1 fruit fly cellular context compared by ENCODE assay signal in the genomic region with DNA sequence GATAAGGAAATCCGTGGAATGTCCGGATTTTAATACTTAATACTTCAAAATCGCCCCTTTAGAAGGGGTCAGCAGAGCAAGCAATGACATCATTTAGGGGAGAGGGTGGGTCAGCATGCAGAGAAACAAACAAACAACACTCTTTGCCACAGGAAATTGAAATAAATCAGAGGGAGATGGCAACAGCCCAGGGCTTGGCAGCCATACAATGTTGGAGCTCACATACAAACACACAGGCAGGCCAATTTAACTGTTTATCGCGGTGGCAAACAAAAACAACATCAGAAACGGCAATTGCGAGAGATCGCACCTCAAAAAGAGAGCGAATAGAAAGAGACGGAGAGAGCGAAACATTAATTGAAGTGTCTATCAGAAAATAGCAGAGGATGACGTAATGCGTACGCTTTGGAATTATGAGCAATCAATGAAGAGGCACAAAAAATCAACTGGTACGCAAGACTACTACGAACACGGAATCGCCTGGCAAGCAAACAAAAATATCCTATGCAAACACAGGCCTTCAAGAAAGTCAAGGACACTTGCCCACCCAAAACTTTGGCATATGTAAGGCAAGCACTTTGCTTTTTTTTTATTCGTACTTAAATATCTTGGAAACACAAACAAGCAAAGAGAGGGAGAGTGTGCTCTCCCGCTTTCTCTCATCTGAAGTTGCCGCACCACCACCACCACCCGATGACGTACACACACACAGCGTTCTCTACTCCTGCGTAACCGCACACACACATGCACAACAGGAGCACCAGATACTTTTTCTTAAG.
A peak's percentile ranks its signal among the peaks of the same experiment; 100 is the strongest.
TF ChIP-seq lines count a peak whose summit lies in the region.

No protein-coding gene starts in this region.

TF ChIP-seq in whole organism, embryonic, 481 proteins besides CTCF, POLR2A, EP300 and RAD21 (continued from another document):
- TF ChIP-seq CG17912 (GFP tag; optimal IDR thresholded peaks at IDR 0.05; lab: Kevin White, UChicago) (peak; percentile 82), her (GFP tag; optimal IDR thresholded peaks at IDR 0.05; lab: Kevin White, UChicago) (peak; percentile 41), CHES-1-like (GFP tag; optimal IDR thresholded peaks at IDR 0.05; lab: Kevin White, UChicago) (peak; percentile 32), Adf1 (GFP tag; IDR thresholded peaks at IDR 0.05; lab: Robert Waterston, UW) (peak; percentile 64), phol (tag; optimal IDR thresholded peaks at IDR 0.05; lab: Kevin White, UChicago) (no peak), CG1792 (GFP tag; optimal IDR thresholded peaks at IDR 0.05; lab: Kevin White, UChicago) (no peak), bcd (GFP tag; optimal IDR thresholded peaks at IDR 0.05; lab: Kevin White, UChicago) (no peak), Rx (GFP tag; IDR thresholded peaks at IDR 0.05; lab: Robert Waterston, UW) (no peak), Doc2 (GFP tag; IDR thresholded peaks at IDR 0.05; lab: Robert Waterston, UW) (no peak), Optix (GFP tag; IDR thresholded peaks at IDR 0.05; lab: Robert Waterston, UW) (0 out of 3 replicates have a peak, but pooled peaks have one; percentile 27)
TF ChIP-seq in whole organism, embryonic: peak in this region for 147.
